Worm (Caenorhabditis elegans) whole organism, L1 larva: ENCODE data around the gene W01B6.5.

Source experiments
- C04F5.9 ChIP-seq: sonication (generic microtip); optimal IDR thresholded peaks from 2 replicates; lab custom pipeline; 2016; ENCODE audit warnings: missing genetic modification characterization, missing compliant biosample characterization
- F16B12.6 ChIP-seq: fragments of 150-350 bp; optimal IDR thresholded peaks from 2 replicates; lab custom pipeline; 2014; ENCODE audit warnings: missing biosample characterization, missing genetic modification characterization
- aha-1 ChIP-seq: fragments of 150-350 bp; optimal IDR thresholded peaks from 2 replicates; lab custom pipeline; 2014; ENCODE audit warnings: missing biosample characterization, missing genetic modification characterization
- ama-1 ChIP-seq: fragments of 150-350 bp; optimal IDR thresholded peaks from 2 replicates; lab custom pipeline; 2014
- blmp-1 ChIP-seq: fragments of 150-350 bp; optimal IDR thresholded peaks from 2 replicates; lab custom pipeline; 2014; ENCODE audit warnings: missing biosample characterization, missing genetic modification characterization
- ceh-90 ChIP-seq: sonication (generic microtip); optimal IDR thresholded peaks from 2 replicates; lab custom pipeline; 2016; ENCODE audit warnings: missing genetic modification characterization, missing compliant biosample characterization
- ces-1 ChIP-seq: fragments of 150-350 bp; optimal IDR thresholded peaks from 2 replicates; lab custom pipeline; 2014; ENCODE audit warnings: missing biosample characterization, missing genetic modification reagents, missing genetic modification characterization
- dpl-1 ChIP-seq, 3 experiments: fragments of 150-350 bp in 2 of 3; sonication (generic microtip) in 1 of 3; optimal IDR thresholded peaks; 2 replicates each; lab custom pipeline; 2014 to 2017; ENCODE audit warnings: missing biosample characterization in 3 of 3, missing genetic modification characterization in 3 of 3, missing genetic modification reagents in 3 of 3
- dsc-1 ChIP-seq: sonication (generic microtip); optimal IDR thresholded peaks from 2 replicates; lab custom pipeline; 2016; ENCODE audit warnings: mild to moderate bottlenecking, missing genetic modification characterization, missing compliant biosample characterization
- efl-1 ChIP-seq, 4 experiments: fragments of 150-350 bp; optimal IDR thresholded peaks in 3 of 4; peaks in 1 of 4; 1 replicate in 1 of 4; 2 replicates in 3 of 4; lab custom pipeline; 2014; ENCODE audit warnings: missing biosample characterization in 2 of 4, missing genetic modification characterization in 2 of 4, missing genetic modification reagents in 2 of 4
- efl-3 ChIP-seq: fragments of 200-800 bp; sonication (Bioruptor generic); optimal IDR thresholded peaks from 2 replicates; lab custom pipeline; 2018; ENCODE audit warnings: mild to moderate bottlenecking, missing genetic modification characterization, missing compliant biosample characterization
- egl-27 ChIP-seq, 2 experiments: fragments of 150-350 bp in 1 of 2; sonication (generic microtip); optimal IDR thresholded peaks; 3 replicates each; lab custom pipeline; 2017 to 2018; ENCODE audit warnings: missing biosample characterization in 2 of 2, missing genetic modification characterization in 2 of 2, missing genetic modification reagents in 2 of 2
- elt-3 ChIP-seq, 6 experiments: fragments of 150-350 bp in 1 of 6; sonication (generic microtip); optimal IDR thresholded peaks; 2 replicates each; lab custom pipeline; 2017 to 2018; ENCODE audit warnings: missing biosample characterization in 6 of 6, missing genetic modification characterization in 6 of 6, inconsistent platforms in 1 of 6
- ets-5 ChIP-seq: fragments of 200-800 bp; sonication (Bioruptor generic); IDR thresholded peaks from 2 replicates; pipeline ENCODE4 v1.3.6; 2022; ENCODE audit warnings: missing genetic modification characterization, missing compliant biosample characterization
- fkh-4 ChIP-seq: sonication (generic microtip); optimal IDR thresholded peaks from 2 replicates; lab custom pipeline; 2016; ENCODE audit warnings: missing compliant biosample characterization, missing genetic modification characterization, borderline replicate concordance
- fkh-8 ChIP-seq: sonication (generic microtip); optimal IDR thresholded peaks from 2 replicates; lab custom pipeline; 2016; ENCODE audit warnings: mild to moderate bottlenecking, missing genetic modification characterization, missing compliant biosample characterization
- fos-1 ChIP-seq: fragments of 150-350 bp; optimal IDR thresholded peaks from 2 replicates; lab custom pipeline; 2014; ENCODE audit warnings: missing biosample characterization, missing genetic modification characterization
- grh-1 ChIP-seq: fragments of 200-800 bp; sonication (Bioruptor generic); IDR thresholded peaks from 2 replicates; pipeline ENCODE4 v1.3.6; 2022; ENCODE audit warnings: missing genetic modification reagents, missing genetic modification characterization, missing compliant biosample characterization
- hpl-2 ChIP-seq: fragments of 150-350 bp; optimal IDR thresholded peaks from 2 replicates; lab custom pipeline; 2014; ENCODE audit warnings: missing biosample characterization, missing genetic modification reagents, missing genetic modification characterization
- lin-13 ChIP-seq: fragments of 150-350 bp; optimal IDR thresholded peaks from 2 replicates; lab custom pipeline; 2014; ENCODE audit warnings: missing biosample characterization, missing genetic modification reagents, missing genetic modification characterization
- lin-35 ChIP-seq, 2 experiments: fragments of 150-350 bp; optimal IDR thresholded peaks; 2 replicates each; lab custom pipeline; 2014; ENCODE audit warnings: missing biosample characterization in 2 of 2, missing genetic modification characterization in 2 of 2, missing genetic modification reagents in 2 of 2
- lin-39 ChIP-seq: fragments of 150-350 bp; optimal IDR thresholded peaks from 2 replicates; lab custom pipeline; 2014; ENCODE audit warnings: missing biosample characterization, missing genetic modification reagents, missing genetic modification characterization
- lsy-2 ChIP-seq, 2 experiments: fragments of 150-350 bp; optimal IDR thresholded peaks; 2 replicates each; lab custom pipeline; 2014; ENCODE audit warnings: missing biosample characterization in 2 of 2, missing genetic modification characterization in 2 of 2
- mab-9 ChIP-seq: fragments of 200-800 bp; sonication (Bioruptor generic); IDR thresholded peaks from 2 replicates; pipeline ENCODE4 v1.3.6; 2022; ENCODE audit warnings: missing genetic modification reagents, missing genetic modification characterization, missing compliant biosample characterization
- mef-2 ChIP-seq: fragments of 150-350 bp; optimal IDR thresholded peaks from 2 replicates; lab custom pipeline; 2014; ENCODE audit warnings: missing biosample characterization, missing genetic modification characterization
- mep-1 ChIP-seq: fragments of 150-350 bp; optimal IDR thresholded peaks from 2 replicates; lab custom pipeline; 2014; ENCODE audit warnings: missing biosample characterization, missing genetic modification characterization
- nhr-11 ChIP-seq: fragments of 150-350 bp; optimal IDR thresholded peaks from 2 replicates; lab custom pipeline; 2014; ENCODE audit warnings: missing biosample characterization, missing genetic modification characterization
- nhr-19 ChIP-seq: fragments of 200-800 bp; sonication (Bioruptor generic); conservative IDR thresholded peaks from 2 replicates; pipeline ENCODE4 v1.3.6; 2022; ENCODE audit warnings: missing genetic modification characterization, missing compliant biosample characterization
- nhr-20 ChIP-seq: sonication (generic microtip); optimal IDR thresholded peaks from 2 replicates; lab custom pipeline; 2016; ENCODE audit warnings: mild to moderate bottlenecking, missing genetic modification characterization, missing compliant biosample characterization
- nhr-237 ChIP-seq: fragments of 150-350 bp; optimal IDR thresholded peaks from 2 replicates; lab custom pipeline; 2014; ENCODE audit warnings: missing biosample characterization, missing genetic modification characterization
- nhr-71 ChIP-seq: sonication (generic microtip); optimal IDR thresholded peaks from 2 replicates; lab custom pipeline; 2016; ENCODE audit warnings: mild to moderate bottlenecking, missing genetic modification characterization, moderate library complexity, missing compliant biosample characterization
- nhr-85 ChIP-seq: sonication (generic microtip); peaks from one replicate; lab custom pipeline; 2016; ENCODE audit warnings: missing genetic modification characterization, inconsistent platforms, missing compliant biosample characterization
- rnt-1 ChIP-seq: sonication (generic microtip); optimal IDR thresholded peaks from 2 replicates; lab custom pipeline; 2016; ENCODE audit warnings: mild to moderate bottlenecking, missing genetic modification characterization, moderate library complexity, missing compliant biosample characterization
- skn-1 ChIP-seq: fragments of 150-350 bp; optimal IDR thresholded peaks from 2 replicates; lab custom pipeline; 2014; ENCODE audit warnings: missing biosample characterization, missing genetic modification characterization
- snu-23 ChIP-seq: sonication (generic microtip); optimal IDR thresholded peaks from 2 replicates; lab custom pipeline; 2016; ENCODE audit warnings: missing genetic modification characterization, missing compliant biosample characterization
- sox-4 ChIP-seq: sonication (generic microtip); optimal IDR thresholded peaks from 2 replicates; lab custom pipeline; 2016; ENCODE audit warnings: missing genetic modification characterization, missing compliant biosample characterization
- sptf-1 ChIP-seq: fragments of 150-350 bp; optimal IDR thresholded peaks from 2 replicates; lab custom pipeline; 2014; ENCODE audit warnings: missing biosample characterization, missing genetic modification characterization
- unc-62 ChIP-seq: fragments of 150-350 bp; optimal IDR thresholded peaks from 2 replicates; lab custom pipeline; 2014; ENCODE audit warnings: missing biosample characterization, missing genetic modification reagents, missing genetic modification characterization
- xbp-1 ChIP-seq: sonication (generic microtip); optimal IDR thresholded peaks from 2 replicates; lab custom pipeline; 2016; ENCODE audit warnings: missing genetic modification characterization, missing compliant biosample characterization

The W01B6.5 gene

ce11 chrIV:10085401-10086187 lies 9.6 kb downstream of the W01B6.5 start, which contains the start of the genes col-2 and ndc-80 (continued):
- TF ChIP-seq efl-3 (GFP tag; lab: Kevin White, UChicago): no peak
- TF ChIP-seq ceh-90 (tag; lab: Kevin White, UChicago): no peak

- TF ChIP-seq nhr-19 (GFP tag; lab: Robert Waterston, UW) (no peak), mab-9 (GFP tag; lab: Robert Waterston, UW) (0 out of 2 replicates have a peak, but pooled peaks have one; percentile 21), mep-1 (tag; lab: Kevin White, UChicago) (no peak), hpl-2 (GFP tag; lab: Kevin White, UChicago) (no peak), C04F5.9 (tag; lab: Kevin White, UChicago) (no peak), lsy-2 (tag; optimal IDR thresholded peaks at IDR 0.05; lab: Kevin White, UChicago) (no peak), ama-1 (no peak)
Observed at ce11 chrIV:10089777-10090176, 13.8 kb downstream of the W01B6.5 start, which contains the start of gene ttr-39. Gene ttr-39, minus strand, starts transcription at chrIV:10089877.

- TF ChIP-seq ets-5 (GFP tag; lab: Robert Waterston, UW): no peak
- no peak for TF ChIP-seq fos-1 (tag; lab: Kevin White, UChicago)
- TF ChIP-seq fkh-4 (tag; lab: Kevin White, UChicago): no peak
- TF ChIP-seq ama-1: no peak
- TF ChIP-seq nhr-237 (tag; lab: Kevin White, UChicago): no peak
- TF ChIP-seq F16B12.6 (tag; lab: Kevin White, UChicago): no peak
- TF ChIP-seq efl-3 (GFP tag; lab: Kevin White, UChicago): no peak
- TF ChIP-seq aha-1 (tag; lab: Kevin White, UChicago): no peak
- TF ChIP-seq sptf-1 (tag; lab: Kevin White, UChicago): no peak
- TF ChIP-seq C04F5.9 (tag; lab: Kevin White, UChicago): no peak
- no peak for TF ChIP-seq lin-39 (tag; lab: Kevin White, UChicago)
Observed at ce11 chrIV:10090358-10090757, 14.4 kb downstream of the W01B6.5 start, which contains the start of gene ttbk-5. Gene ttbk-5, plus strand, starts transcription at chrIV:10090658.

- TF ChIP-seq nhr-237 (tag; lab: Kevin White, UChicago) (no peak), nhr-85 (tag; lab: Kevin White, UChicago) (no peak), lin-13 (GFP tag; lab: Kevin White, UChicago) (no peak), ama-1 (no peak), fkh-8 (tag; lab: Kevin White, UChicago) (no peak), fkh-4 (tag; lab: Kevin White, UChicago) (no peak), sox-4 (tag; lab: Kevin White, UChicago) (no peak), nhr-20 (tag; lab: Kevin White, UChicago) (no peak), ets-5 (GFP tag; lab: Robert Waterston, UW) (no peak), elt-3 (tag; optimal IDR thresholded peaks at IDR 0.05; lab: Kevin White, UChicago) (no peak), rnt-1 (tag; lab: Kevin White, UChicago) (no peak), nhr-11 (tag; lab: Kevin White, UChicago) (no peak), snu-23 (GFP tag; lab: Kevin White, UChicago) (no peak), efl-1 (optimal IDR thresholded peaks at IDR 0.05; lab: Kevin White, UChicago) (no peak), efl-1 (GFP tag; optimal IDR thresholded peaks at IDR 0.05 in 1 of 2; lab: Kevin White, UChicago) (no peak), nhr-71 (tag; lab: Kevin White, UChicago) (no peak)
- TF ChIP-seq, all 84 proteins: peak for 0
Observed at ce11 chrIV:10095171-10095570, 19.2 kb downstream of the W01B6.5 start, which contains the start of the genes C04G2.5 and msp-36. Gene C04G2.5, minus strand, starts transcription at chrIV:10095271. Gene msp-36, plus strand, starts transcription at chrIV:10095433.

ce11 chrIV:10096881-10097280 lies 20.9 kb downstream of the W01B6.5 start, which contains the start of gene dis-3:
Gene dis-3, plus strand, starts transcription at chrIV:10097202.
- TF ChIP-seq hpl-2 (GFP tag; lab: Kevin White, UChicago) (no peak), fkh-4 (tag; lab: Kevin White, UChicago) (no peak), sptf-1 (tag; lab: Kevin White, UChicago) (no peak), blmp-1 (tag; lab: Kevin White, UChicago) (peak; percentile 22), nhr-19 (GFP tag; lab: Robert Waterston, UW) (no peak), snu-23 (GFP tag; lab: Kevin White, UChicago) (no peak), nhr-11 (tag; lab: Kevin White, UChicago) (no peak), ces-1 (GFP tag; lab: Kevin White, UChicago) (no peak), dsc-1 (tag; lab: Kevin White, UChicago) (no peak), efl-3 (GFP tag; lab: Kevin White, UChicago) (no peak), fos-1 (tag; lab: Kevin White, UChicago) (no peak), dpl-1 (GFP tag; optimal IDR thresholded peaks at IDR 0.05; lab: Kevin White, UChicago) (peak in 1 of 3 experiments; percentile 26), mef-2 (tag; lab: Kevin White, UChicago) (no peak), egl-27 (tag; optimal IDR thresholded peaks at IDR 0.05; lab: Kevin White, UChicago) (no peak), unc-62 (GFP tag; lab: Kevin White, UChicago) (no peak), ceh-90 (tag; lab: Kevin White, UChicago) (no peak), fkh-8 (tag; lab: Kevin White, UChicago) (no peak), grh-1 (GFP tag; lab: Robert Waterston, UW) (no peak), lin-39 (tag; lab: Kevin White, UChicago) (no peak), xbp-1 (no peak), rnt-1 (tag; lab: Kevin White, UChicago) (peak; percentile 1), lin-35 (GFP tag; optimal IDR thresholded peaks at IDR 0.05; lab: Kevin White, UChicago) (peak in 1 of 2 experiments; percentile 45), efl-1 (optimal IDR thresholded peaks at IDR 0.05; lab: Kevin White, UChicago) (peak; percentile 16 to 36), efl-1 (GFP tag; optimal IDR thresholded peaks at IDR 0.05 in 1 of 2; lab: Kevin White, UChicago) (peak in 1 of 2 experiments; percentile 57), skn-1 (tag; lab: Kevin White, UChicago) (no peak)
